Fruit fly (Drosophila melanogaster) whole organism, pupa: ENCODE data around the gene CG6610.

Experiments used
- CG10348 ChIP-seq: fragments of 200-800 bp; sonication (Bioruptor generic); IDR thresholded peaks from 2 replicates; pipeline ENCODE4 v1.3.6; 2022; ENCODE audit warnings: missing biosample characterization, missing genetic modification characterization
- CG12605 ChIP-seq: fragments of 200-800 bp; sonication (Bioruptor generic); IDR thresholded peaks from 2 replicates; pipeline ENCODE4 v1.3.6; 2022; ENCODE audit warnings: missing biosample characterization, missing genetic modification characterization
- CG13204 ChIP-seq: fragments of 200-800 bp; sonication (Bioruptor generic); optimal IDR thresholded peaks from 2 replicates; lab custom pipeline; 2018; ENCODE audit warnings: missing biosample characterization, mild to moderate bottlenecking, missing genetic modification characterization, moderate library complexity
- CG14655 ChIP-seq: fragments of 200-800 bp; sonication (Bioruptor generic); optimal IDR thresholded peaks from 3 replicates; lab custom pipeline; 2017; ENCODE audit warnings: mild to moderate bottlenecking, missing biosample characterization, missing genetic modification reagents, missing genetic modification characterization
- CG15710 ChIP-seq: fragments of 200-800 bp; sonication (Bioruptor generic); optimal IDR thresholded peaks from 2 replicates; lab custom pipeline; 2018; ENCODE audit warnings: missing biosample characterization, mild to moderate bottlenecking, missing genetic modification characterization, moderate library complexity
- CG17806 ChIP-seq: fragments of 200-800 bp; sonication (Bioruptor generic); optimal IDR thresholded peaks from 2 replicates; lab custom pipeline; 2018; ENCODE audit warnings: missing biosample characterization, mild to moderate bottlenecking, missing genetic modification characterization, moderate library complexity
- CG32121 ChIP-seq: fragments of 200-800 bp; sonication (Bioruptor generic); IDR thresholded peaks from 2 replicates; pipeline ENCODE4 v1.3.6; 2022; ENCODE audit warnings: missing biosample characterization, missing genetic modification characterization
- CG34367 ChIP-seq: fragments of 200-800 bp; sonication (Bioruptor generic); optimal IDR thresholded peaks from 2 replicates; lab custom pipeline; 2018; ENCODE audit warnings: missing biosample characterization, mild to moderate bottlenecking, missing genetic modification characterization
- CG4496 ChIP-seq: fragments of 200-800 bp; sonication (Bioruptor generic); IDR thresholded peaks from 3 replicates; pipeline ENCODE4 v1.3.6; 2022; ENCODE audit warnings: missing biosample characterization, missing genetic modification characterization
- CG8159 ChIP-seq: fragments of 200-800 bp; sonication (Bioruptor generic); optimal IDR thresholded peaks from 3 replicates; lab custom pipeline; 2018; ENCODE audit warnings: missing biosample characterization, mild to moderate bottlenecking, missing genetic modification characterization, moderate library complexity
- CG8301 ChIP-seq: fragments of 200-800 bp; sonication (Bioruptor generic); optimal IDR thresholded peaks from 2 replicates; lab custom pipeline; 2018; ENCODE audit warnings: missing biosample characterization, mild to moderate bottlenecking, missing genetic modification characterization
- CG9948 ChIP-seq: fragments of 200-800 bp; sonication (Bioruptor generic); optimal IDR thresholded peaks from 2 replicates; lab custom pipeline; 2018; ENCODE audit warnings: missing biosample characterization, mild to moderate bottlenecking, missing genetic modification characterization, moderate library complexity
- D1 ChIP-seq: fragments of 200-800 bp; sonication (Bioruptor generic); optimal IDR thresholded peaks from 2 replicates; lab custom pipeline; 2018; ENCODE audit warnings: missing biosample characterization, mild to moderate bottlenecking, missing genetic modification characterization, moderate library complexity
- EcR ChIP-seq: fragments of 200-800 bp; sonication (Bioruptor generic); optimal IDR thresholded peaks from 3 replicates; lab custom pipeline; 2019; ENCODE audit warnings: missing biosample characterization, missing genetic modification characterization, mild to moderate bottlenecking, moderate library complexity, missing genetic modification reagents
- Ets98B ChIP-seq: fragments of 200-800 bp; sonication (Bioruptor generic); IDR thresholded peaks from 2 replicates; pipeline ENCODE4 v1.3.6; 2022; ENCODE audit warnings: missing biosample characterization, missing genetic modification characterization
- Pif1A ChIP-seq: fragments of 200-800 bp; sonication (Bioruptor generic); optimal IDR thresholded peaks from 3 replicates; lab custom pipeline; 2016; ENCODE audit warnings: missing biosample characterization, missing genetic modification characterization
- Pif1B ChIP-seq: fragments of 200-800 bp; sonication (Bioruptor generic); optimal IDR thresholded peaks from 3 replicates; lab custom pipeline; 2016; ENCODE audit warnings: missing biosample characterization, missing genetic modification characterization
- Snoo ChIP-seq: fragments of 200-800 bp; sonication (Bioruptor generic); optimal IDR thresholded peaks from 3 replicates; lab custom pipeline; 2017; ENCODE audit warnings: missing biosample characterization, mild to moderate bottlenecking, missing genetic modification characterization, inconsistent platforms
- fd96Ca ChIP-seq: fragments of 200-800 bp; sonication (Bioruptor generic); IDR thresholded peaks from 3 replicates; pipeline ENCODE4 v1.3.6; 2022; ENCODE audit warnings: missing biosample characterization, missing genetic modification characterization
- gl ChIP-seq: fragments of 200-800 bp; sonication (Bioruptor generic); optimal IDR thresholded peaks from 2 replicates; lab custom pipeline; 2018; ENCODE audit warnings: missing biosample characterization, mild to moderate bottlenecking, missing genetic modification characterization
- rn ChIP-seq: fragments of 200-800 bp; sonication (Bioruptor generic); IDR thresholded peaks from 2 replicates; pipeline ENCODE4 v1.3.6; 2022; ENCODE audit warnings: missing biosample characterization, missing genetic modification characterization

Gene CG6610

dm6 chr3L:6036811-6037210 lies 38.5 kb upstream of the CG6610 start, which contains the start of gene CG6462:
Gene CG6462 (plus strand): TSS chr3L:6037111.
- TF ChIP-seq CG17806 (tag; lab: Kevin White, UChicago) (no peak), CG14655 (no peak), rn (GFP tag; lab: Robert Waterston, UW) (no peak), gl (tag; lab: Kevin White, UChicago) (no peak), CG10348 (no peak), D1 (tag; lab: Kevin White, UChicago) (no peak), Ets98B (no peak), CG8301 (no peak), Snoo (tag; lab: Kevin White, UChicago) (no peak)

DNA sequence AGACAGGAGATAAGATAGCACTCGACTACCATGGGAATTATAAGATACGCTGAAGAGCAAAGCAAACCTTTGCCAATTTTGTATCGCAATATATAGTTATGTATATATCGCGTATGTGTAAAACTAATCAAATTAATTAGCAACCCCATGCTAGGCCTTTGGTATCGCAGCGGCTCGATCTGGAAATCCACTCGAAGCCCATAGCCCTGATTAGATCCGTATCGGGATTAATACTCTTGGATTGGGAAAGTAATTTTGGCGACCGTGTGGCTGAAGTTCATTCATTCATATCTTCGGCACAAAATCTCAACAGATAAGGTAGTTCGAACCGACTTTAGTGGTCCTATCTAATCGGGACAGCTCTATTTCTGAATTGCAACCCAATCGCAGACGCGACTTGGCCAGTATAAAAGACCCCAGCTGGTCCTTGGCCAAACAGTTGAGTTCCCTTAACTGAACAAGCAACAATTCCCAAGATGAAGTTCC lies 36.6 kb upstream of the CG6610 start, which contains the start of gene Jon65Aiv:
Gene Jon65Aiv, plus strand, starts transcription at position 436 of the 486 bp plus-strand sequence.
- no peak for TF ChIP-seq CG12605
- TF ChIP-seq CG17806 (tag; lab: Kevin White, UChicago): no peak
- TF ChIP-seq fd96Ca (GFP tag; lab: Robert Waterston, UW): no peak
- no peak for TF ChIP-seq CG8159 (tag; lab: Kevin White, UChicago)
- TF ChIP-seq CG4496 (GFP tag; lab: Robert Waterston, UW): no peak
- TF ChIP-seq Pif1B (GFP tag; lab: Kevin White, UChicago): no peak
- no peak for TF ChIP-seq CG34367
- TF ChIP-seq CG14655: no peak
- no peak for TF ChIP-seq CG13204
- TF ChIP-seq Pif1A: no peak
- TF ChIP-seq gl (tag; lab: Kevin White, UChicago): no peak
- no peak for TF ChIP-seq CG8301
- TF ChIP-seq EcR (GFP tag; lab: Kevin White, UChicago): no peak
- no peak for TF ChIP-seq Snoo (tag; lab: Kevin White, UChicago)
- TF ChIP-seq D1 (tag; lab: Kevin White, UChicago): no peak
- TF ChIP-seq rn (GFP tag; lab: Robert Waterston, UW): no peak
- no peak for TF ChIP-seq Ets98B

DNA sequence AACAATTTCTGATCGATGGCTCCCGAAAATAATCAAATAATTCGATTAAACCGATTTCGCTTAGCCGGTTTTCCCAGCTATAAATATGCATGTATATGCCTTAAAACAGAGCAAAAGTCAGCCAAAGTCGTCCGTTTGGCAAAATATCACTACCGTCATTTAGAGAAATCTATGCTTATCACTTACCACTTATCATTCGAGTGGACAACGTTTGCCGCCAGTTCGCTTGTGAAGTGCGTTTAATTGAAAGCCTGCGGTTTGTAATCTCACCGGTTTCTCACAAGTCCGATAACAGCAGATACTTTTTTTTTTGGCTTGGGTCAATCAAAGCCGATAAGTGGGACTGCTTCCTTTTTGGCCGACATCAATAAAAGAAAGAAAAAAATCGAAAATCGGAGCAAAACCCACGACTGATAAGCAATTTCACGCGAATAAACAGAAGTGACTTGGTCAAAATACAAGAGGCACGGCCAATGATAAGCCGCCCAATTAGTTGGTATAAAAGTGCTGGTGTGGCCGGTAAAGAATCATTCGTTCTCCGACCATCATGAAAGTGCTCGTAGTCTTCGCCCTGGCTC lies 25.0 kb upstream of the CG6610 start, which contains the start of gene Jon65Aiii:
Gene Jon65Aiii, plus strand, starts transcription at position 528 of the 578 bp plus-strand sequence.
- TF ChIP-seq EcR (GFP tag; lab: Kevin White, UChicago) (no peak), Pif1B (GFP tag; lab: Kevin White, UChicago) (no peak), CG9948 (tag; lab: Kevin White, UChicago) (no peak), CG10348 (no peak), CG15710 (tag; lab: Kevin White, UChicago) (no peak), Pif1A (no peak)
- TF ChIP-seq, all 21 proteins: peak for 0

DNA sequence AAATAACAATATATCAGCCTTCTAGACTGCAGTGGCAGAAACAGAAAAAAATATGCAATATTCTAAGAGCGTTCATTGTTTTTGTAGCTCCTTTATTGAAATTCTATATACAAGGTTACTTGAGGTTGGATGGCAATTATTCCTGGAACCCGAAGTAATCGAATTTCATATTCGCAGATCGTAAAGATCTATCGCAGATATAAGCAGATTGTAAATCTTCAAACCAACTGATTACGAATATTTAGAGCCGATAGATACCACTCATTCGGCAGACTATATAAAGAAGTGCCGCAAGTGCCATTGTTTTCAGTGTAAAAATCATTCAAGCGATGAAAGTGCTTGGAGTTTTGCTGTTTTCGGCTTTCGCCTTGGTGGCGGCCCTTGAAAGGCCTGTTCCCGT lies 23.3 kb upstream of the CG6610 start, which contains the start of gene Jon65Aii:
Gene Jon65Aii, plus strand, starts transcription at position 301 of the 400 bp plus-strand sequence.
- TF ChIP-seq gl (tag; lab: Kevin White, UChicago) (no peak), CG17806 (tag; lab: Kevin White, UChicago) (no peak), CG4496 (GFP tag; lab: Robert Waterston, UW) (no peak), Pif1B (GFP tag; lab: Kevin White, UChicago) (no peak), EcR (GFP tag; lab: Kevin White, UChicago) (no peak), CG34367 (no peak), fd96Ca (GFP tag; lab: Robert Waterston, UW) (no peak), CG15710 (tag; lab: Kevin White, UChicago) (no peak), CG9948 (tag; lab: Kevin White, UChicago) (no peak), rn (GFP tag; lab: Robert Waterston, UW) (no peak), CG12605 (no peak), CG8301 (no peak), CG14655 (no peak), CG32121 (GFP tag; lab: Robert Waterston, UW) (no peak)

DNA sequence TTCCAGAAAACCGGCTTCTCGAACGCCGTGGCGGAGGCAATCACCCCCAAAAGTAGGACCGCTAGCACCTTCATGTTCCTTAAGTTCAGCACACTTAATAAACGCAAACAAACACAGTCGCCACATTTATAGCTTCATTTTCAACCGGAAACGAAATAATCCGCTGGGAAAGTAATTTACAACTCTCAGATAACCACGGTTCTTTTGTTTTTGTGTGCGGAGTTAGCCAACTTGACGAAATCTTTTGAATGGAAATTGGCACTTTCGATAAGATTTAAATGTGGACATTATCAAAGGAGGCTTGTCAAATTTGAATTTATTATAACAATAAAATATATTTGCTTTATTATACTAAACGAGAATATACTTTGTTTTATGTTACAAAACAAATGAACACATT lies 21.0 kb upstream of the CG6610 start, which contains the start of gene Jon65Ai:
Gene Jon65Ai, minus strand, starts transcription at position 101 of the 400 bp plus-strand sequence.
- TF ChIP-seq CG9948 (tag; lab: Kevin White, UChicago) (no peak), gl (tag; lab: Kevin White, UChicago) (no peak), EcR (GFP tag; lab: Kevin White, UChicago) (no peak)
- TF ChIP-seq, all 21 proteins: peak for 0

DNA sequence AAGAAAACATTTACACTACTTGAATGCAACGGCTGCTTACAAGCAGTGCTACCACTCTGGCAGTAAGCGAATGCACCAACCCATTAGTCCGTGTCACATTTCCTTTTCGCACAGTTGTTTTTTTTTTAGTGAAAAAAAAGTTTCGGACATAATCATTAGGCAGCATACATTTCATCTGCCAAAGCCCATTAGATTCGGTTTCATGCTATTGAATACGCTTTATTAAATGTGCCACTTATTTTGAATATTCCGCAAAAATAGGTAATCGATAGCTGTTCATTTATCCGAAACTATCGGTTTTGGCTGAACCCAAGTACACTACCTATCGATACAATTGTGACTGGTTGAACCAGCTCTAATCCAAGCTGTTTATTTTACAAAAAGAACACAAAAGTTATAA lies 20.5 kb upstream of the CG6610 start, which contains the start of gene tant:
Gene tant, plus strand, starts transcription at position 334 of the 400 bp plus-strand sequence.
- TF ChIP-seq CG9948 (tag; lab: Kevin White, UChicago) (no peak), CG13204 (no peak), D1 (tag; lab: Kevin White, UChicago) (no peak), CG17806 (tag; lab: Kevin White, UChicago) (no peak), fd96Ca (GFP tag; lab: Robert Waterston, UW) (no peak), CG4496 (GFP tag; lab: Robert Waterston, UW) (no peak), CG32121 (GFP tag; lab: Robert Waterston, UW) (no peak), CG12605 (no peak), EcR (GFP tag; lab: Kevin White, UChicago) (no peak)
